Worm (Caenorhabditis elegans): ENCODE measurements around the gene fbxb-99.
A peak's percentile ranks its signal among the peaks of the same experiment; 100 is the strongest.

DNA sequence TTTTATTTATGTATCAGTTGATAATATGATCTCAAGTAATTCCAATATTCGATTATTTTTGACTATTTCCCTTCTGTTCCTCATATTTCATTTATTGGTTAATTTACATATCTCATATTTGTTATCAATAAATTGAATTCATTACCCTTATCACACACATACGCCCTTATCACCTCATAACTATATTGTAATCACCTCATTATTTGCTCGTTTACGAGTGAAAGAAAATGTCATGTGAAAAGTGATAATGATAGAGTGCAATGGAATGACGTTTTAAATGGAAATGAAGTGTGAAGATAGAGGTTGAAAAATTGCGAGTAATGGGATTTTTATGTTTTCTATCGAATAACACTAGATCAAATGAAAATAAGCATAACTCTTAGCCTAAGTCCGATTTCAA, 6.7 kb downstream of the fbxb-99 start:
- TF ChIP-seq mdl-1 (tag; optimal IDR thresholded peaks at IDR 0.05) (no peak), lin-11 (tag; optimal IDR thresholded peaks at IDR 0.05) (no peak), sma-3 (GFP tag; optimal IDR thresholded peaks at IDR 0.05) (peak; percentile 27), nhr-237 (tag; optimal IDR thresholded peaks at IDR 0.05) (no peak), snpc-4 (tag; optimal IDR thresholded peaks at IDR 0.05) (no peak), aly-2 (tag; optimal IDR thresholded peaks at IDR 0.05) (no peak), blmp-1 (tag; optimal IDR thresholded peaks at IDR 0.05; ENCODE audit: insufficient read depth) (no peak), nhr-25 (tag; optimal IDR thresholded peaks at IDR 0.05) (no peak), lsy-2 (tag; optimal IDR thresholded peaks at IDR 0.05) (no peak), lin-13 (GFP tag; optimal IDR thresholded peaks at IDR 0.05) (no peak), ceh-82 (tag; optimal IDR thresholded peaks at IDR 0.05) (no peak)
